Worm (Caenorhabditis elegans): ENCODE data around the gene ttr-54.

DNA sequence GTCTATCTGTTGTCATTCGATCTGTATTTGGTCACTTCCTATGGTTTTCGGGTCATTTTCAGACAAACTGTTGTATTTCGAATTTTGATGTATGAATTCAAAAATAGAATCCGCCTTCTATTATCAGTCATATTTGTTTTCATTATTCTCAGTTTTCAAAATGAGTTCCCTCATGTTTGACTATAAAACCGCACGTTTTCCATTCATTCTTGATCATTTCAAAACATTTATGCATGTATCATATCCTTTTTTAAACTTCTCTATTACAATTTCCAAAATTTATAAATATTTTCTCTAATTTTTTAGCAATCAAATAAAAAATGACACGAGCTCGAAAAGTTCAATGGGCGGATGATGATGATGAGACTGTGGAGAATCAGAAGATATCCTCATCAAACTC is 17.8 kb upstream of the ttr-54 start, which contains the start of gene K08F4.12:
- TF ChIP-seq snpc-4 (tag; optimal IDR thresholded peaks at IDR 0.05) (no peak), jun-1 (tag; optimal IDR thresholded peaks at IDR 0.05) (no peak), fkh-10 (GFP tag; optimal IDR thresholded peaks at IDR 0.05) (no peak), lin-39 (tag; optimal IDR thresholded peaks at IDR 0.05) (no peak), lin-15B (tag; optimal IDR thresholded peaks at IDR 0.05) (no peak), R02D3.7 (tag; optimal IDR thresholded peaks at IDR 0.05) (no peak)
